Fruit fly (Drosophila melanogaster) whole organism, embryonic: Measurements from ENCODE around the gene Prx4.

Source experiments
- Adf1 ChIP-seq: fragments of 200-800 bp; sonication (Bioruptor generic); IDR thresholded peaks from 2 replicates; pipeline ENCODE4 v1.3.6; 2022; ENCODE audit warnings: missing biosample characterization, missing genetic modification characterization
- C15 ChIP-seq: fragments of 200-800 bp; sonication (Bioruptor generic); IDR thresholded peaks from 3 replicates; pipeline ENCODE4 v1.3.6; 2022; ENCODE audit warnings: missing biosample characterization, missing genetic modification characterization
- CG10366 ChIP-seq: fragments of 200-800 bp; sonication (Bioruptor generic); IDR thresholded peaks from 2 replicates; pipeline ENCODE4 v1.3.6; 2022; ENCODE audit warnings: missing biosample characterization, missing genetic modification characterization
- CG10979 ChIP-seq: fragments of 200-800 bp; sonication (Bioruptor generic); optimal IDR thresholded peaks from 2 replicates; lab custom pipeline; 2018; ENCODE audit warnings: missing biosample characterization, mild to moderate bottlenecking, missing genetic modification characterization, moderate library complexity
- CG11504 ChIP-seq: fragments of 200-800 bp; sonication (Bioruptor generic); optimal IDR thresholded peaks from 3 replicates; lab custom pipeline; 2019; ENCODE audit warnings: missing biosample characterization, mild to moderate bottlenecking, missing genetic modification characterization, moderate library complexity
- CG11696 ChIP-seq: fragments of 200-800 bp; sonication (Bioruptor generic); IDR thresholded peaks from 2 replicates; pipeline ENCODE4 v1.3.6; 2022; ENCODE audit warnings: missing biosample characterization, missing genetic modification characterization
- CG14014 ChIP-seq: fragments of 200-800 bp; sonication (Bioruptor generic); IDR thresholded peaks from 2 replicates; pipeline ENCODE4 v1.3.6; 2022; ENCODE audit warnings: missing biosample characterization, missing genetic modification characterization
- CG14965 ChIP-seq: fragments of 200-800 bp; sonication (Bioruptor generic); optimal IDR thresholded peaks from 2 replicates; lab custom pipeline; 2016; ENCODE audit warnings: missing biosample characterization, missing genetic modification characterization, borderline replicate concordance
- CG1602 ChIP-seq: fragments of 200-800 bp; sonication (Bioruptor generic); optimal IDR thresholded peaks from 3 replicates; lab custom pipeline; 2016; ENCODE audit warnings: missing biosample characterization, missing genetic modification characterization
- CG16815 ChIP-seq: fragments of 200-800 bp; sonication (Bioruptor generic); optimal IDR thresholded peaks from 3 replicates; lab custom pipeline; 2017; ENCODE audit warnings: missing biosample characterization, mild to moderate bottlenecking, missing genetic modification characterization
- CG18599 ChIP-seq: fragments of 200-800 bp; sonication (Bioruptor generic); optimal IDR thresholded peaks from 3 replicates; lab custom pipeline; 2017; ENCODE audit warnings: missing biosample characterization, missing genetic modification characterization, mild to moderate bottlenecking, moderate library complexity, missing genetic modification reagents
- CG2678 ChIP-seq: fragments of 200-800 bp; sonication (Bioruptor generic); optimal IDR thresholded peaks from 3 replicates; lab custom pipeline; 2019; ENCODE audit warnings: missing biosample characterization, mild to moderate bottlenecking, missing genetic modification characterization, moderate library complexity
- CG2875 ChIP-seq: fragments of 200-800 bp; sonication (Bioruptor generic); optimal IDR thresholded peaks from 2 replicates; lab custom pipeline; 2017; ENCODE audit warnings: missing biosample characterization, mild to moderate bottlenecking, missing genetic modification characterization, missing genetic modification reagents
- CG2889 ChIP-seq: fragments of 200-800 bp; sonication (Bioruptor generic); IDR thresholded peaks from 3 replicates; pipeline ENCODE4 v1.3.6; 2022; ENCODE audit warnings: missing biosample characterization, missing genetic modification characterization
- CG32532 ChIP-seq: fragments of 200-800 bp; sonication (Bioruptor generic); IDR thresholded peaks from 2 replicates; pipeline ENCODE4 v1.3.6; 2022; ENCODE audit warnings: missing biosample characterization, missing genetic modification characterization
- CG3281 ChIP-seq: fragments of 200-800 bp; sonication (Bioruptor generic); optimal IDR thresholded peaks from 3 replicates; lab custom pipeline; 2017; ENCODE audit warnings: missing biosample characterization, mild to moderate bottlenecking, missing genetic modification characterization
- CG7556 ChIP-seq: fragments of 200-800 bp; sonication (Bioruptor generic); optimal IDR thresholded peaks from 2 replicates; lab custom pipeline; 2017; ENCODE audit warnings: missing biosample characterization, mild to moderate bottlenecking, missing genetic modification characterization
- CG8290 ChIP-seq, 3 experiments: fragments of 200-800 bp; sonication (Bioruptor generic); optimal IDR thresholded peaks; 2 replicates each; lab custom pipeline; 2016 to 2019; ENCODE audit warnings: missing biosample characterization in 3 of 3, missing genetic modification characterization in 3 of 3, mild to moderate bottlenecking in 2 of 3, moderate library complexity in 1 of 3
- CG8944 ChIP-seq: fragments of 200-800 bp; sonication (Bioruptor generic); optimal IDR thresholded peaks from 3 replicates; lab custom pipeline; 2016; ENCODE audit warnings: missing biosample characterization, missing genetic modification characterization
- Dbx ChIP-seq: fragments of 200-800 bp; sonication (Bioruptor generic); IDR thresholded peaks from 3 replicates; pipeline ENCODE4 v1.3.6; 2022; ENCODE audit warnings: missing biosample characterization, missing genetic modification characterization
- Ets65A ChIP-seq: fragments of 200-800 bp; sonication (Bioruptor generic); peaks from one replicate; lab custom pipeline; 2016; ENCODE audit warnings: missing biosample characterization, missing genetic modification characterization
- HLH3B ChIP-seq: fragments of 200-800 bp; sonication (Bioruptor generic); IDR thresholded peaks from 2 replicates; pipeline ENCODE4 v1.3.6; 2022; ENCODE audit warnings: missing biosample characterization, missing genetic modification characterization
- HLH54F ChIP-seq: fragments of 200-800 bp; sonication (Bioruptor generic); optimal IDR thresholded peaks from 3 replicates; lab custom pipeline; 2016; ENCODE audit warnings: missing biosample characterization, missing genetic modification characterization
- Hand ChIP-seq: fragments of 200-800 bp; sonication (Bioruptor generic); optimal IDR thresholded peaks from 2 replicates; lab custom pipeline; 2017; ENCODE audit warnings: mild to moderate bottlenecking, missing biosample characterization, missing genetic modification reagents, missing genetic modification characterization
- Mrtf ChIP-seq: fragments of 200-800 bp; sonication (Bioruptor generic); IDR thresholded peaks from 3 replicates; pipeline ENCODE4 v1.3.6; 2022; ENCODE audit warnings: missing biosample characterization, missing genetic modification characterization
- NfI ChIP-seq: fragments of 200-800 bp; sonication (Bioruptor generic); optimal IDR thresholded peaks from 3 replicates; lab custom pipeline; 2018; ENCODE audit warnings: missing biosample characterization, mild to moderate bottlenecking, missing genetic modification characterization, moderate library complexity
- Six4 ChIP-seq: fragments of 200-800 bp; sonication (Bioruptor generic); optimal IDR thresholded peaks from 2 replicates; lab custom pipeline; 2016; ENCODE audit warnings: missing biosample characterization, missing genetic modification characterization
- Spps ChIP-seq: fragments of 200-800 bp; sonication (Bioruptor generic); optimal IDR thresholded peaks from 2 replicates; lab custom pipeline; 2018; ENCODE audit warnings: missing biosample characterization, mild to moderate bottlenecking, missing genetic modification characterization
- bcd ChIP-seq: fragments of 200-800 bp; sonication (Bioruptor generic); optimal IDR thresholded peaks from 2 replicates; lab custom pipeline; 2017; ENCODE audit warnings: missing biosample characterization, mild to moderate bottlenecking, missing genetic modification characterization
- chm ChIP-seq: fragments of 200-800 bp; sonication (Bioruptor generic); IDR thresholded peaks from 2 replicates; pipeline ENCODE4 v1.3.6; 2022; ENCODE audit warnings: missing biosample characterization, missing genetic modification characterization
- esg ChIP-seq: fragments of 200-800 bp; sonication (Bioruptor generic); conservative IDR thresholded peaks from 2 replicates; pipeline ENCODE4 v1.3.6; 2022; ENCODE audit warnings: missing biosample characterization, missing genetic modification characterization
- gce ChIP-seq: fragments of 200-800 bp; sonication (Bioruptor generic); IDR thresholded peaks from 3 replicates; pipeline ENCODE4 v1.3.6; 2022; ENCODE audit warnings: missing biosample characterization, missing genetic modification characterization
- gem ChIP-seq: fragments of 200-800 bp; sonication (Bioruptor generic); optimal IDR thresholded peaks from 2 replicates; lab custom pipeline; 2019; ENCODE audit warnings: missing biosample characterization, mild to moderate bottlenecking, missing genetic modification characterization, moderate library complexity
- gro ChIP-seq: fragments of 200-800 bp; sonication (Bioruptor generic); optimal IDR thresholded peaks from 2 replicates; lab custom pipeline; 2016; ENCODE audit warnings: missing biosample characterization, missing genetic modification characterization
- insv ChIP-seq, 2 experiments: fragments of 200-800 bp; sonication (Bioruptor generic); optimal IDR thresholded peaks; 3 replicates each; lab custom pipeline; 2016 to 2018; ENCODE audit warnings: missing biosample characterization in 2 of 2, missing genetic modification characterization in 2 of 2
- lab ChIP-seq: fragments of 200-800 bp; sonication (Bioruptor generic); optimal IDR thresholded peaks from 3 replicates; lab custom pipeline; 2017; ENCODE audit warnings: missing biosample characterization, missing genetic modification characterization, mild to moderate bottlenecking, moderate library complexity, missing genetic modification reagents
- mam ChIP-seq: fragments of 200-800 bp; sonication (Bioruptor generic); optimal IDR thresholded peaks from 3 replicates; lab custom pipeline; 2016; ENCODE audit warnings: missing biosample characterization, missing genetic modification characterization
- onecut ChIP-seq: fragments of 200-800 bp; sonication (Bioruptor generic); IDR thresholded peaks from 2 replicates; pipeline ENCODE4 v1.3.6; 2022; ENCODE audit warnings: missing biosample characterization, missing genetic modification characterization
- prd ChIP-seq, 3 experiments: fragments of >200 bp in 2 of 3; fragments of 200-800 bp in 1 of 3; sonication (Bioruptor generic) in 1 of 3; optimal IDR thresholded peaks in 2 of 3; IDR thresholded peaks in 1 of 3; 2 replicates in 2 of 3; 3 replicates in 1 of 3; pipeline versions ENCODE4 v1.3.6 to Lab custom; 2017 to 2022; ENCODE audit warnings: missing biosample characterization in 1 of 3, missing genetic modification characterization in 1 of 3
- slbo ChIP-seq: fragments of 200-800 bp; sonication (Bioruptor generic); IDR thresholded peaks from 2 replicates; pipeline ENCODE4 v1.3.6; 2022; ENCODE audit warnings: missing biosample characterization, missing genetic modification characterization
- ssp ChIP-seq: fragments of 200-800 bp; sonication (Bioruptor generic); IDR thresholded peaks from 2 replicates; pipeline ENCODE4 v1.3.6; 2022; ENCODE audit warnings: missing biosample characterization, missing genetic modification characterization
- tio ChIP-seq: fragments of 200-800 bp; sonication (Bioruptor generic); optimal IDR thresholded peaks from 2 replicates; lab custom pipeline; 2017; ENCODE audit warnings: missing biosample characterization, missing genetic modification characterization, inconsistent platforms
- tll ChIP-seq, 2 experiments: fragments of 200-800 bp in 1 of 2; fragments of >200 bp in 1 of 2; sonication (Bioruptor generic) in 1 of 2; optimal IDR thresholded peaks; 2 replicates each; lab custom pipeline; 2017 to 2019; ENCODE audit warnings: missing biosample characterization in 2 of 2, missing genetic modification characterization in 2 of 2, mild to moderate bottlenecking in 1 of 2, moderate library complexity in 1 of 2
- vfl ChIP-seq: fragments of 200-800 bp; sonication (Bioruptor generic); optimal IDR thresholded peaks from 2 replicates; lab custom pipeline; 2016; ENCODE audit warnings: missing biosample characterization, missing genetic modification characterization

Gene Prx4

dm6 chr3L:2994872-2995271 is 47.3 kb upstream of the Prx4 start, which contains the start of gene CG2113:
Gene CG2113 (plus strand): TSS chr3L:2995172.
- TF ChIP-seq CG10366 (GFP tag; lab: Robert Waterston, UW), result no peak
- no peak for TF ChIP-seq CG3281 (GFP tag; lab: Kevin White, UChicago)
- no peak for TF ChIP-seq prd (optimal IDR thresholded peaks at IDR 0.05; lab: Kevin White, UChicago)
- TF ChIP-seq prd (GFP tag; IDR thresholded peaks at IDR 0.05; lab: Robert Waterston, UW), result no peak
- TF ChIP-seq Six4 (GFP tag; lab: Kevin White, UChicago), result no peak
- TF ChIP-seq CG8290 (GFP tag; optimal IDR thresholded peaks at IDR 0.05; lab: Kevin White, UChicago), result no peak
- TF ChIP-seq CG8290 (tag; optimal IDR thresholded peaks at IDR 0.05; lab: Kevin White, UChicago), result no peak
- no peak for TF ChIP-seq gem (tag; lab: Kevin White, UChicago)
- TF ChIP-seq bcd, result no peak
- no peak for TF ChIP-seq gce (GFP tag; lab: Robert Waterston, UW)
- TF ChIP-seq CG11696 (GFP tag; lab: Robert Waterston, UW), result no peak

DNA sequence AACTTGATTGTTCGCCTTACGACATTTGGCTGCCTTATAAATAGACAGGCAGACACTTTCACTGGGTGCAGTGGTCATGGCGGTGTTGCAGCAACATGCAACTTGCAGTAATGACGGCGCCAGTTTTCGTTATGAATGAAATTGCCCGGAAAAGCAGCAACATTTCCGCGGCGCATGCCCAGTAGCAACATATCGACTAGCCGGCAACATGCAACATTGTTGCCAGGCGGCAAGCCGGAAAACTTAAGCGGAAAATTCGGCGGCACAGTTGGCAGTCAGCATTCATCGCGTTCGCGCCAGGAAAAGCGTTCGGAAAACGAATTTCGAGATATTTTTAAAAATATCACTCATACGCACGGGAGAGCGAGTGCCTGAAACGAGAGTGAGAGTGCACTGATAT is 40.7 kb upstream of the Prx4 start, which contains the start of gene FMRFaR:
Gene FMRFaR, plus strand, starts transcription at position 272 of the 400 bp plus-strand sequence.
- TF ChIP-seq chm (GFP tag; lab: Robert Waterston, UW) (peak; percentile 15; the same call in 1 of the 2 replicates), CG7556 (no peak), CG32532 (0 out of 2 replicates have a peak, but pooled peaks have one; percentile 27), CG11504 (tag; lab: Kevin White, UChicago) (peak; percentile 99)

DNA sequence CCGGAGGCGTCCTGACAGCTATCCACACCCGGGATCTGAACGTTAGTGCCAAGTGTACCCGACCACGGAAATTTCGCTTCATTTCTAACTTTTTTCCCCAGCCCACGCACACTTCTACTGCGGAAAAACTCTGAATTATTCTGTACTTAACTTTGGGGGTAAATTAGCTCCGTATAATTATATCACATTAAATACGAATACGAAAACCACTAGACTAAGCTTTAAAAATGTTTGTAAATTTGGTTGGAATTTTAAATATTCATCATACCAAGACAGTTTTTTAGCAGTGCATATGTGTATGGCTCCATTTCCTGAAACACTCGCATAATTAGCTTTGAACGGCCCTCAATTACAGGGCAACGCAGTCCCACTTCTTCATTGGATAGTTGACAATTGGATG is 28.7 kb upstream of the Prx4 start:
- TF ChIP-seq CG18599 (GFP tag; lab: Kevin White, UChicago), result peak; percentile 42
- peak; percentile 11 for TF ChIP-seq CG11504 (tag; lab: Kevin White, UChicago)
- TF ChIP-seq CG2889, result 0 out of 3 replicates have a peak, but pooled peaks have one; percentile 15
- peak; percentile 15 for TF ChIP-seq lab (GFP tag; lab: Kevin White, UChicago)
- TF ChIP-seq Mrtf, result no peak
- peak; percentile 57 for TF ChIP-seq slbo (GFP tag; lab: Robert Waterston, UW)
- no peak for TF ChIP-seq CG1602 (GFP tag; lab: Kevin White, UChicago)
- no peak for TF ChIP-seq CG10979
- peak; percentile 23; the same call in 1 of the 2 replicates for TF ChIP-seq esg
- no peak for TF ChIP-seq HLH54F (GFP tag; lab: Kevin White, UChicago)
- 0 out of 2 replicates have a peak, but pooled peaks have one; percentile 24 for TF ChIP-seq HLH3B (GFP tag; lab: Robert Waterston, UW)
- peak; percentile 7 for TF ChIP-seq CG2678 (tag; lab: Kevin White, UChicago)
- TF ChIP-seq Ets65A (GFP tag; lab: Kevin White, UChicago), result peak; percentile 69
- TF ChIP-seq CG16815, result no peak
- TF ChIP-seq Dbx (GFP tag; lab: Robert Waterston, UW), result 0 out of 3 replicates have a peak, but pooled peaks have one; percentile 14

DNA sequence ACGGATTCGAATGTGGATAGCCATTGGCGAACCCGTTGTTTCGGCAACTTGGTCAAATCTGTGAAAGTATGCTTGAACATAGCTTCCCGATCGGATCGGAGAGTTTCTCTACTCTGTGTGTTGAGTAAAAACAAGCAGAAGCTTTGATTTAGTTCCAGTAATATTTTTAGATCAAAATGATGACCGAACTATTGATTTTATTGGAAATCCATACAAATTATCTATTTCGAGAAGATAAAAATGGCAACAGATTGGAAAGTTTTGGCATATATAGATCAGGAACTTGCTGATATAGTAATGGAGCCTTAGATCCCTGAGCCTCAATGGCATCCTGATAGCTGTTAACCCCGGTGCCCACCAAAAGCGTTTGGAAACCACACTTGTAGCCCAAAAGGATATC is 26.2 kb upstream of the Prx4 start, which contains the start of gene CG32488:
Gene CG32488, minus strand, starts transcription at position 101 of the 400 bp plus-strand sequence.
- no peak for TF ChIP-seq CG8944 (GFP tag; lab: Kevin White, UChicago)
- no peak for TF ChIP-seq slbo (GFP tag; lab: Robert Waterston, UW)

dm6 chr3L:3017156-3017555 is 25.0 kb upstream of the Prx4 start, which contains the start of gene CG32487:
Gene CG32487 (minus strand): TSS chr3L:3017256.
- TF ChIP-seq vfl (GFP tag; lab: Kevin White, UChicago), result no peak
- TF ChIP-seq tio (GFP tag; lab: Kevin White, UChicago), result no peak
- no peak for TF ChIP-seq Hand
- no peak for TF ChIP-seq gro (GFP tag; lab: Kevin White, UChicago)
- no peak for TF ChIP-seq CG3281 (GFP tag; lab: Kevin White, UChicago)
- no peak for TF ChIP-seq Adf1 (GFP tag; lab: Robert Waterston, UW)
- TF ChIP-seq CG14965 (GFP tag; lab: Kevin White, UChicago), result no peak
- TF ChIP-seq ssp, result no peak
- no peak for TF ChIP-seq CG7556
- no peak for TF ChIP-seq CG14014 (GFP tag; lab: Robert Waterston, UW)
- TF ChIP-seq Spps (tag; lab: Kevin White, UChicago), result no peak
- TF ChIP-seq tll (GFP tag; optimal IDR thresholded peaks at IDR 0.05; lab: Kevin White, UChicago), result no peak
- TF ChIP-seq mam (GFP tag; lab: Kevin White, UChicago), result no peak
- no peak for TF ChIP-seq NfI (GFP tag; lab: Kevin White, UChicago)
- no peak for TF ChIP-seq CG2875 (GFP tag; lab: Kevin White, UChicago)
- no peak for TF ChIP-seq C15 (GFP tag; lab: Robert Waterston, UW)
- no peak for TF ChIP-seq onecut
- TF ChIP-seq insv (GFP tag; optimal IDR thresholded peaks at IDR 0.05; lab: Kevin White, UChicago), result no peak
